Worm (Caenorhabditis elegans): ENCODE data around the gene C18B12.4.

Gene C18B12.4

DNA sequence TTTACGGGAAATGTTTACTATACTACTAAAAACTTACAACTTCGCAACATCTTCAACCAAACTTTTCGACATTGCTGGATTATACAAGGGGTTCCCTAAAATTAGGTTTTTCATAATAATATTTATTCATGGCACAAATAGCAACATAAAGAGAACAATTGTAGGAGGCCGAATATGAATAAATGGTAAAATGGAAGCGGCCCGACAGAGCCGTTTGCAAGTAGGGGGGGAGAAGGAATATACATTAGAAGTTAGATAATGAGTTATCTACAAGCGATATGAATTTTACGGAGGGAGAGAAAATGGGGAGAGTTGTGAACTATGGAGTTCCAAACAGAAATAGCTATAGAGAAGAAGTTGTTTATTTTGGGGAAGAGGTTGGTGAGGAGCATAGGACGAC is 19.9 kb upstream of the C18B12.4 start, which contains the start of gene fbxa-96 (continued):
- TF ChIP-seq Y53F4B.3 (GFP tag; IDR thresholded peaks at IDR 0.05) (no peak), nfya-2 (GFP tag; IDR thresholded peaks at IDR 0.05) (no peak), ztf-25 (GFP tag; IDR thresholded peaks at IDR 0.05) (no peak), athp-1 (tag; optimal IDR thresholded peaks at IDR 0.05) (no peak)

DNA sequence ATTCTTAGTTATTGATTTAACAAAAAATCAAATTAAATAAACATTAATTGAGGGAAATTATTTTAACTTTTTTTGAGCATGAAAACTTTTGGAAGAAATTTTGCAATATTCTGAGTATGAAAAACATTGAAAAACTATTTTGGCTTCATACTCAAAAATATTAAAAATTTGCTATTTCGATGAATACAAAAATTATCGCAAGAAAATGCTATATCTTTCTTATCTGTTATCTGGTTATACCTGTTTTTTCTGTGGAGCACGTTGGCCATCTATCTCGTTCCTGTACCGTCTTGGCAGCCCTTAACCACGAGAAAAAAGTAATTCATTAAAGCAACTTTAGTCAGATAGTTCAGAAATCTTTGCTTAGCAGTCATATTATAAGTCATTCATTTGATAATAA is 17.5 kb upstream of the C18B12.4 start:
- TF ChIP-seq nhr-80 (tag; optimal IDR thresholded peaks at IDR 0.05): no peak

DNA sequence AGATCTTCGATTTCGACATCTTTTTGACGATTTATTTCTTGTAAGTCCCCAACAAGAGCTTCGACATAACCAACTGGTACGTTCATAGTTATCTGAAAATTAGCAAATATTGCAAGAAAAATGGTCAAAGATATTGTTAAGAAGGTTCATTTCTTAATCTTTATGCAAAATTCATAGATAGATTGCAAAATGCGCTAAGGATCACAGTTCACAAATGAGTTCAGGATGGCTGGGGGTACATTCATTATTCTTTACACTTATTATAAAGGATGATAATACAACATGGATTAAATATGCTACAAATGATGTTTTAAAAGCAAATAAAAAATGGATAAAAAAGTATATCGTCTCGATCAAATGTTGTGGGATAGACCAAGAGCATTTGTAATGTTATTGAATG is 16.3 kb upstream of the C18B12.4 start, which contains the start of gene H03G16.5:
TSS of gene H03G16.5 (minus strand) at position 101 of the 400 bp plus-strand sequence.
- TF ChIP-seq chd-7 (tag; optimal IDR thresholded peaks at IDR 0.05) (no peak), snpc-1.3 (tag; optimal IDR thresholded peaks at IDR 0.05; ENCODE audit: insufficient read depth) (no peak), hlh-26 (GFP tag; conservative IDR thresholded peaks at IDR 0.05) (no peak), snpc-4 (GFP tag; optimal IDR thresholded peaks at IDR 0.05) (no peak), snpc-4 (tag; optimal IDR thresholded peaks at IDR 0.05) (no peak), nhr-179 (tag; optimal IDR thresholded peaks at IDR 0.05) (no peak), cebp-2 (GFP tag; IDR thresholded peaks at IDR 0.05) (no peak), somi-1 (GFP tag; optimal IDR thresholded peaks at IDR 0.05) (no peak), lsl-1 (GFP tag; optimal IDR thresholded peaks at IDR 0.05) (no peak), repo-1 (tag; optimal IDR thresholded peaks at IDR 0.05) (no peak)

DNA sequence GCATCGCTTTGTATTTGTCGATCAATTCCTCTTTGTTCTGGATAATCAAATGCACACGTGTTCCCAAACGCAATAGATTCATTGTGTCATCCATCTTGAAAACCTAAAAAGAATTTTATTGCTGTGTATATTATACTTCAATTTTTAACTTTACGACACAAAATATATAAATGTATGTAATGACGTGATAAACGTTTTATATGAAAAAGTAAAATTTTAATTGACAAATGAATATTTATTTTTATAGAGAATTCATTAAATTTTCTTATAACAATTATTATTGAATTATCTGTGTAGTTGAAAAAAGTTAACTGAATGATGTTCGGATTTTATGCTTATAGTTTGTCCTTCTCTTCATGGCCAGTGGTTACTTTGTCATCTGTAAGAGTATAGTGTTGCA is 15.5 kb upstream of the C18B12.4 start, which contains the start of gene H03G16.7:
TSS of gene H03G16.7 (minus strand) at position 101 of the 400 bp plus-strand sequence.
- no peak for TF ChIP-seq dpl-1 (GFP tag; optimal IDR thresholded peaks at IDR 0.05)
- TF ChIP-seq ccch-3 (GFP tag; optimal IDR thresholded peaks at IDR 0.05): no peak

DNA sequence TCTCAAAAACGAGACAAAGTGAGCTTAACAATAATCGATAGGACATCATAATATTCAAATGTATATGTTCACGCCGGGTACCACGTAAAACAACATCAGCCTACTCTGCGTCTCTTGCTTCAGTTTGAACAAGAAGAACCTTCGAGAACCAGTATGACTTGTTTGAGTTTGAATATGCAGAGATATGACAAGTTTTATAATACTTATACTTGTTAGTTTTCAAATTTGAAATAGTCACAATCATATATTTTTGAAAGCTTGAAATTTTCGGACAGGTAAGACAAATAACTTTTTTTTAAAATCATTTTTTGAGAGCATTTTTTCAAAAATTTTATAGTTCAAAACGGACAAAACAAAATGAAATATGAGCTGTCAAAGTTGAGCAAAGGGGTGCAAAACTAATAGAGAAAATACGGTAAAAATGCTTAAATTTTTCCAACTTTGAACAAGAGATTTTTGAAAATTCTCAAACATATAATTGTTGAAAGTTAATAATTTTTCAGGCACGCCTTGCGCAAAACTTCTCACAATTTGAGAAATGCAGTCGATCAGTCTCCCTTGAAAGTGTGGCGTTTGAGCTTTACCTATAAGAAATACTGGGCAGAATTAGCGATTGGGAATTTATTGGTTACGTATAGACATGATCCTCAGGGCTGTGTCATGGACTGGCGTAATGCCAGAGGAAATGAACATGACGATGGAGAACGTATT is 13.0 kb upstream of the C18B12.4 start, which contains the start of gene H03G16.1:
TSS of gene H03G16.1 (plus strand) at position 661 of the 711 bp plus-strand sequence.
- TF ChIP-seq lag-1 (GFP tag; IDR thresholded peaks at IDR 0.05) (no peak), mes-4 (tag; optimal IDR thresholded peaks at IDR 0.05) (no peak), somi-1 (GFP tag; optimal IDR thresholded peaks at IDR 0.05) (no peak), snpc-4 (GFP tag; optimal IDR thresholded peaks at IDR 0.05) (no peak), snpc-4 (tag; optimal IDR thresholded peaks at IDR 0.05) (no peak), egl-18 (GFP tag; IDR thresholded peaks at IDR 0.05) (no peak), unc-130 (GFP tag; optimal IDR thresholded peaks at IDR 0.05) (no peak), ceh-79 (tag; optimal IDR thresholded peaks at IDR 0.05) (no peak), K12H6.12 (tag; optimal IDR thresholded peaks at IDR 0.05) (no peak), ztf-22 (GFP tag; optimal IDR thresholded peaks at IDR 0.05) (no peak)

DNA sequence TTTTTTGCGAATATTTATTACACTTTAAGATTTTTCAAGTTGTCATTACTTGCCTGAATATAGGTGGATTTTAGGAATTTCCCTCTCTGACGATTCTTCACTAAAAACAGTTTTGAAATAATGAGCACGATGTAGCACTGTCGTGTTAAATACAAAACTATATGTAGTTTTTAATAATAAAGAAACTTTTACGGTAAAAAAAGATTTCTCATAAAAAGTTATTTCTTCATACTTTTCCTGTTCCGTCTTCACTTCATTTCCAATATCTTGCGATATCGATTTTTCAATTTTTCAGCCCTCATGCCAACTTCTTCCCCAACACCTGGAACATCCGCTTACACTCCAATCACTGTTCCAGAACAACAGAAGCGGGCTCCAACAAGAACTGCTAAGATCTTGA is 12.0 kb upstream of the C18B12.4 start, which contains the start of gene H03G16.6:
TSS of gene H03G16.6 (plus strand) at position 301 of the 400 bp plus-strand sequence.
- TF ChIP-seq ztf-26 (tag; optimal IDR thresholded peaks at IDR 0.05): no peak
- no peak for TF ChIP-seq zim-3 (tag; optimal IDR thresholded peaks at IDR 0.05)
- no peak for TF ChIP-seq ztf-18 (tag; optimal IDR thresholded peaks at IDR 0.05)
- no peak for TF ChIP-seq mel-28 (tag; optimal IDR thresholded peaks at IDR 0.05; ENCODE audit: borderline replicate concordance)
- no peak for TF ChIP-seq Y95B8A.8 (GFP tag; IDR thresholded peaks at IDR 0.05)
- TF ChIP-seq nhr-120 (GFP tag; IDR thresholded peaks at IDR 0.05): no peak
- no peak for TF ChIP-seq F49E8.2 (tag; optimal IDR thresholded peaks at IDR 0.05; ENCODE audit: insufficient read depth)
- TF ChIP-seq Y79H2A.3 (GFP tag; conservative IDR thresholded peaks at IDR 0.05): no peak
- TF ChIP-seq F52B5.7 (tag; optimal IDR thresholded peaks at IDR 0.05): no peak
- TF ChIP-seq ztf-28 (GFP tag; IDR thresholded peaks at IDR 0.05): no peak
- TF ChIP-seq madf-8 (GFP tag; conservative IDR thresholded peaks at IDR 0.05): no peak
- TF ChIP-seq attf-6 (GFP tag; IDR thresholded peaks at IDR 0.05): no peak
- no peak for TF ChIP-seq sptf-2 (GFP tag; optimal IDR thresholded peaks at IDR 0.05)
- no peak for TF ChIP-seq mes-4 (tag; optimal IDR thresholded peaks at IDR 0.05)
- no peak for TF ChIP-seq K11D2.4 (GFP tag; IDR thresholded peaks at IDR 0.05)
- TF ChIP-seq hlh-12 (tag; optimal IDR thresholded peaks at IDR 0.05): no peak
- TF ChIP-seq C06A6.2 (GFP tag; conservative IDR thresholded peaks at IDR 0.05): no peak

All from whole organism, young adult.